Worm (Caenorhabditis elegans): Measurements from ENCODE around the gene dmsr-3.

The dmsr-3 gene

DNA sequence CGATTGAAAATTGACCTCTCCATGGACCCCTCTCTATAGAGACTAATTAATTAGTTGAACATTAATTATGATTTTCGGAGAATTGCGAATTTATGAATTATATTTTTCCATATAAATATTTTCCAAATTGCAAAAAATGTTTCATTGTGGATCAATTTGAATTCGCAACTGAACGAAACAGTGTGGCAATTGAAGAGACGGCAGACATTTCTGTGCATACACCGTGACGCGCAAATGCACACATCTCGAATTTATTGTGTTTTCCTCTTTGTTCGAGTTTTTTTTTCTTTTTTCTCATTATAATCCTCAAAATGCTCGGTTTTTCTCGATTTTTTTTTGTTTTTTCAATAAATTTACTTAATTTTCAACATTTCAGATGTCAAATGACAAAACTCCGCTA is 13.2 kb upstream of the dmsr-3 start, which contains the start of gene Y48C3A.20 (continued):
- TF ChIP-seq lin-40 (tag; optimal IDR thresholded peaks at IDR 0.05): peak; percentile 53

DNA sequence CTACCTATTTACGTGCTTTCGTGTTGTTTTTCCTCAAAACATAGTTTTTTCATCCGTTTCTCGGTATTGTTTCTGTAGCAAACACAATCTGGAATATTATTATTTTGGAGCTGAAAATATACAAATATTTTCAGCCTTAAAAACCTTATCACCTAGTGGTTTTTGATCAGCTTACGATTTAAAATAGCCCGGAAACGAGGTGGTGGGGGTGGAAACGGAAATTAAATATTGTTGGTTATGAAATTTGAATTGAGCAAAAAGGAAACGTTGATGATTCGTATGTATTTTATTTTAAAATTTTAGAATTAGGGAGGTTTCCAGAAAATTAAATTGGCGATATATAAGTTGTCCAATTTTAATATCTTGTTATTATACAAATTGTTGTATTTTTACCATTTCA is 11.8 kb upstream of the dmsr-3 start:
- TF ChIP-seq ekl-4 (GFP tag; IDR thresholded peaks at IDR 0.05): no peak
- TF ChIP-seq bed-2 (GFP tag; IDR thresholded peaks at IDR 0.05): no peak
- TF ChIP-seq lsy-27 (tag; optimal IDR thresholded peaks at IDR 0.05; ENCODE audit: borderline replicate concordance, insufficient read depth): no peak
- TF ChIP-seq efl-1 (GFP tag; optimal IDR thresholded peaks at IDR 0.05): no peak
- TF ChIP-seq F23B12.7 (tag; optimal IDR thresholded peaks at IDR 0.05; ENCODE audit: insufficient read depth): no peak

DNA sequence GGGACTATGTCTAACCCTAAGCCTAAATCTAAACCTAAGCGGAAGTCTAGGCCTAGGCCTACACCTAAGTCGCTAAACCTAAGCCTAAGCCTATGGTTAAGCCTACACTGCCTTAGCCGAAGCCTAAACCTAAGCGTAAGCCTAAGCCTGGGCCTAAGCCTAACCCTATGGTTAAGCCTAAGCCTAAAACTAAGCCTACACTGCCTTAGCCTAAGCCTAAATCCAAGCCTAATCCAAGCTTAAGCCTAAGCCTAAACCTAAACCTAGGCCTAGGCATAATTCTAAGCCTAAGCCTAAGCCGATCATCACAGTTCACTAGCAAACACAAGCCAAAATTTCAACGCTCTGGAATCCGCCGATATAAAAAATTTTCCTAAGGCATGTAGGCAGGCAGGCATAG is 14.7 kb downstream of the dmsr-3 start:
- no peak for TF ChIP-seq B0261.1 (tag; optimal IDR thresholded peaks at IDR 0.05)
- TF ChIP-seq rpc-1 (optimal IDR thresholded peaks at IDR 0.05): no peak
- no peak for TF ChIP-seq rpc-1 (tag; optimal IDR thresholded peaks at IDR 0.05)
- peak; percentile 25; the same call in 1 of the 2 replicates for TF ChIP-seq ekl-4 (GFP tag; IDR thresholded peaks at IDR 0.05)
- no peak for TF ChIP-seq lsy-27 (tag; optimal IDR thresholded peaks at IDR 0.05; ENCODE audit: borderline replicate concordance, insufficient read depth)

DNA sequence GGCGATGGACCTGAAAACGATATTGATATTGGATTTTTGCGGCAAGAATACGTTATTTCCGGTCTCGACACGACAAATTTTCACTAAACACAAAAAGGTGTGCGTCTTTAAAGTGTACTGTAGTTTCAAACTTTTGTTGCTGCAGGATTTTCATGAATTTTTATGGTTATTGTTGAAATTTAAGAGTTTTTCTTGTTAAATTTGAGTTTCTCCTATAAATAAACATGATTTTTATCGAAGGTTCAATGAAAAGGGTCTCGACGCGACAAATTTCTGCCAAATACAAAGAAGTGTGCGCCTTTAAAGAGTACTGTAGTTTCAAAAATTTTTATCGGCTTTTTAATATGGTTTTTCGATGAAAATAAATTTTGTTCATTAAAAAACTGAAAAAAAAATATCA is 16.0 kb downstream of the dmsr-3 start:
- TF ChIP-seq ceh-91 (GFP tag; IDR thresholded peaks at IDR 0.05) (peak; percentile 30; the same call in 1 of the 2 replicates), xnd-1 (tag; optimal IDR thresholded peaks at IDR 0.05) (peak; percentile 31), F33H1.4 (GFP tag; IDR thresholded peaks at IDR 0.05) (peak; percentile 68), D2030.7 (GFP tag; IDR thresholded peaks at IDR 0.05) (peak; percentile 15; the same call in 1 of the 2 replicates), attf-3 (GFP tag; conservative IDR thresholded peaks at IDR 0.05) (0 out of 2 replicates have a peak, but pooled peaks have one; percentile 13), ztf-6 (GFP tag; IDR thresholded peaks at IDR 0.05) (no peak), efl-1 (GFP tag; optimal IDR thresholded peaks at IDR 0.05) (no peak), lsl-1 (GFP tag; optimal IDR thresholded peaks at IDR 0.05) (peak; percentile 81), C17E4.6 (GFP tag; IDR thresholded peaks at IDR 0.05) (no peak), ztf-26 (tag; optimal IDR thresholded peaks at IDR 0.05) (no peak), F57C9.4 (tag; optimal IDR thresholded peaks at IDR 0.05) (no peak)

DNA sequence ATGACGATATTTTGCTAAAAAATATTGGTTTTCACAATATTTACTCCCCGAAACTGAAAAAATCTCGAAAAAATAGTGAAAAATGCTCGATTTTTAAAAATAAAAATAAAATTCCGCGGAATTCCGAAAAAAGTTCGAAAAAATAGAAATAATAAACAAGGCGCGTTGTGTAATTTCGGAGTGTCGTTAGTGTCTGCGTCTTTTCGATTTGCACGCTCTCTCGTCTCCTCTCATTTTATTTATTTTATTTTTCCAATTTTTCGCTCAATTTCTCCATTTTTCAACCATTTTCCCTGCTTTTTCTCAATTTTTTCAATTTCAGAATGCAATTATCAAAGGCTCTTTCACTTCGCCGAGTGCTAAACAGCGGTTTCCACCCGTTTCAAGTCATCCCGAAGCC is 18.0 kb downstream of the dmsr-3 start, which contains the start of gene mrpl-20:
Gene mrpl-20, plus strand, starts transcription at position 323 of the 400 bp plus-strand sequence.
- TF ChIP-seq athp-1 (tag; optimal IDR thresholded peaks at IDR 0.05) (no peak), hmg-1.2 (GFP tag; IDR thresholded peaks at IDR 0.05) (peak; percentile 96), attf-3 (GFP tag; conservative IDR thresholded peaks at IDR 0.05) (peak; percentile 93)

DNA sequence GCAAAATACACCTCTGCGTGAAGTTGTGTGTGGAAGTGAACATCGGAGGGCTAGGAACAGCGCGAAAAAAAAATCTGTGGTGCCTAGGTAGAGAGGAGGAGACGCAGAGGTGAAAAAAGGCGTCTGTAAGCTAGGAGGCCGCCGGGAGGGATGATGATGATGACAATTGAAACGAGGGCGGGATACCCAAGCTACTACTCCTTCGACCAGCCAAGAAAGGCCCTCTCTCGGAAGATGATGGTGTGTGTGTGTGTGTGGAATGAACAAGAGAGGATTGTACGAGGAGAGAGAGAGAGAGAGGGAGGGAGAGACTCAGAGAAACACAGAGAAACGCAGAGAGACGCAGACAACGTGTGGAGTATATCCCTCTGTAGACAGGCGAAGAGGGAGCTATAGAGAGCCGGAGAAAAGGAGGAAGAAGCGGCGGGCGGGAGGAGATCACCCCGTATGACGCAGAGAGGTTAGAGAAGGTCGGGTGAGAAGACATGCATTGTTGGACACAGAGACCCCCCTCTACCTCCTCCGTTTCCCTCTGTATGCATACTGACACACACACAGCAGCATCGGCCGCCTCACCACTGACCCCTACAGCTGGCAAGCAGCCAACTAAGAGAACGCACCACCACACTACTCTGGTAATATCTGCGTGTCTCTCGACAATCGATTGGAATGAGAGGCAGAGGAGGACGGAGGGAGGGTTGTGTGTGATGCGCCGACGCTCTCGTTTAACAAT is 20.9 kb downstream of the dmsr-3 start:
- peak; percentile 41 for TF ChIP-seq mcd-1 (GFP tag; IDR thresholded peaks at IDR 0.05)
- TF ChIP-seq F33H1.4 (GFP tag; IDR thresholded peaks at IDR 0.05): 0 out of 2 replicates have a peak, but pooled peaks have one; percentile 14
- TF ChIP-seq K11D2.4 (GFP tag; IDR thresholded peaks at IDR 0.05): no peak; the same call in 1 of the 2 replicates
- TF ChIP-seq hmg-1.2 (GFP tag; IDR thresholded peaks at IDR 0.05): peak; percentile 84
- TF ChIP-seq lin-26 (GFP tag; IDR thresholded peaks at IDR 0.05): peak; percentile 47; the same call in 1 of the 2 replicates
- TF ChIP-seq efl-1 (GFP tag; optimal IDR thresholded peaks at IDR 0.05): no peak
- peak; percentile 77 for TF ChIP-seq attf-5 (GFP tag; optimal IDR thresholded peaks at IDR 0.05)
- peak; percentile 79 for TF ChIP-seq ceh-27 (GFP tag; optimal IDR thresholded peaks at IDR 0.05)
- peak; percentile 36 for TF ChIP-seq ztf-18 (tag; optimal IDR thresholded peaks at IDR 0.05)
- TF ChIP-seq nfya-1 (tag; optimal IDR thresholded peaks at IDR 0.05; ENCODE audit: borderline replicate concordance, insufficient read depth): no peak
- peak; percentile 75 for TF ChIP-seq nhr-80 (tag; optimal IDR thresholded peaks at IDR 0.05)
- no peak for TF ChIP-seq ceh-100 (GFP tag; IDR thresholded peaks at IDR 0.05)
- TF ChIP-seq attf-3 (GFP tag; conservative IDR thresholded peaks at IDR 0.05): peak; percentile 34; the same call in 1 of the 2 replicates
- 0 out of 2 replicates have a peak, but pooled peaks have one; percentile 28 for TF ChIP-seq Y95B8A.8 (GFP tag; IDR thresholded peaks at IDR 0.05)
- peak; percentile 7 for TF ChIP-seq pha-4 (tag; optimal IDR thresholded peaks at IDR 0.05)
- 0 out of 2 replicates have a peak, but pooled peaks have one; percentile 29 for TF ChIP-seq nfyb-1 (GFP tag; IDR thresholded peaks at IDR 0.05)
- TF ChIP-seq madf-10 (tag; optimal IDR thresholded peaks at IDR 0.05): peak; percentile 43
- TF ChIP-seq bed-2 (GFP tag; IDR thresholded peaks at IDR 0.05): 0 out of 2 replicates have a peak, but pooled peaks have one; percentile 30
- no peak for TF ChIP-seq F37B4.10 (GFP tag; IDR thresholded peaks at IDR 0.05)
- TF ChIP-seq nhr-90 (tag; optimal IDR thresholded peaks at IDR 0.05): peak; percentile 0
- no peak for TF ChIP-seq sptf-2 (GFP tag; optimal IDR thresholded peaks at IDR 0.05)

Data from whole organism, young adult.